Worm (Caenorhabditis elegans): Measurements from ENCODE around the gene ztf-14.

- TF ChIP-seq zip-5 (tag; optimal IDR thresholded peaks at IDR 0.05) (no peak), C08G9.2 (tag; optimal IDR thresholded peaks at IDR 0.05) (no peak), ahr-1 (tag; optimal IDR thresholded peaks at IDR 0.05) (no peak), ceh-34 (tag; optimal IDR thresholded peaks at IDR 0.05) (no peak), sox-2 (GFP tag; IDR thresholded peaks at IDR 0.05) (no peak), K02D7.2 (tag; optimal IDR thresholded peaks at IDR 0.05) (no peak), pha-4 (tag; optimal IDR thresholded peaks at IDR 0.05) (no peak), unc-42 (tag; optimal IDR thresholded peaks at IDR 0.05) (no peak), C38D4.7 (GFP tag; optimal IDR thresholded peaks at IDR 0.05) (no peak), pag-3 (tag; optimal IDR thresholded peaks at IDR 0.05; ENCODE audit: borderline replicate concordance) (no peak), ama-1 (optimal IDR thresholded peaks at IDR 0.05) (no peak)
Measured at ce11 chrX:14478193-14478592, 17.7 kb upstream of the ztf-14 start.

Data from whole organism, late embryonic.